Worm (Caenorhabditis elegans): ENCODE measurements around the gene srm-3.

DNA sequence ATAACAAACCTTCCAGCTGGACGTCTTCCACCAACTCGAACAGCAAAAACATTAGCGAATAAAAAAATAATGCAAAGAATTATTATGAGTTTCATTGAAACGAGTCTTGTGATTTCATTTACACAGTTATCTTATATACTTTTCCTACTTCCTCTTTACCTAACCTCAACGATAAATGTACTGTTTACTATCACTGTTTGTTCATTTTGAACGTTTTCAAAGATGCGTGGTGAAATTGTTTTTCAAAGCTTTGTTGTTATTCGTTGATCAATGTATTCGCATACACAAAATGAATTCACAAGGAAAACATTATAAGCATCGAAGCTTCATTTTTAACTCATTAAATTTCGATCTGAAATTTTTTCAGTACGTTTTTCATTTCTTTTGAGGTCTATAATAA is 26.5 kb upstream of the srm-3 start, which contains the start of gene W09C2.7:
- no peak for TF ChIP-seq ama-1 (optimal IDR thresholded peaks at IDR 0.05)
- no peak for TF ChIP-seq aly-1 (tag; optimal IDR thresholded peaks at IDR 0.05)
- no peak for TF ChIP-seq tbx-37 (GFP tag; conservative IDR thresholded peaks at IDR 0.05)
- TF ChIP-seq F13C5.2 (tag; optimal IDR thresholded peaks at IDR 0.05), result no peak
- no peak for TF ChIP-seq ceh-13 (GFP tag; optimal IDR thresholded peaks at IDR 0.05)
- no peak for TF ChIP-seq B0310.2 (tag; optimal IDR thresholded peaks at IDR 0.05)
- no peak for TF ChIP-seq hmg-4 (GFP tag; optimal IDR thresholded peaks at IDR 0.05)
- TF ChIP-seq ets-7 (tag; optimal IDR thresholded peaks at IDR 0.05), result no peak
- TF ChIP-seq flt-1 (GFP tag; IDR thresholded peaks at IDR 0.05), result no peak
- no peak for TF ChIP-seq hmbx-1 (tag; optimal IDR thresholded peaks at IDR 0.05)
- TF ChIP-seq tra-4 (tag; optimal IDR thresholded peaks at IDR 0.05), result no peak
- no peak for TF ChIP-seq hnd-1 (tag; optimal IDR thresholded peaks at IDR 0.05)
- no peak for TF ChIP-seq pes-1 (GFP tag; IDR thresholded peaks at IDR 0.05)
- no peak for TF ChIP-seq sea-1 (GFP tag; conservative IDR thresholded peaks at IDR 0.05)
